Worm (Caenorhabditis elegans) whole organism, L2 larva: ENCODE measurements around the gene ZK822.9.

Experiments
- C34F6.9 ChIP-seq: fragments of 150-350 bp; optimal IDR thresholded peaks from 2 replicates; lab custom pipeline; 2014; ENCODE audit warnings: missing biosample characterization, missing genetic modification characterization
- F13H6.1 ChIP-seq: sonication (generic microtip); optimal IDR thresholded peaks from 2 replicates; lab custom pipeline; 2016; ENCODE audit warnings: missing genetic modification characterization, missing compliant biosample characterization
- R02D3.7 ChIP-seq: fragments of 150-350 bp; optimal IDR thresholded peaks from 2 replicates; lab custom pipeline; 2014; ENCODE audit warnings: missing biosample characterization, missing genetic modification characterization
- ZK546.5 ChIP-seq: sonication (generic microtip); optimal IDR thresholded peaks from 2 replicates; lab custom pipeline; 2017; ENCODE audit warnings: missing biosample characterization, missing genetic modification characterization
- alr-1 ChIP-seq: fragments of 150-350 bp; optimal IDR thresholded peaks from 2 replicates; lab custom pipeline; 2014; ENCODE audit warnings: missing biosample characterization, missing genetic modification characterization
- aly-2 ChIP-seq: fragments of 150-350 bp; optimal IDR thresholded peaks from 2 replicates; lab custom pipeline; 2014; ENCODE audit warnings: missing biosample characterization, missing genetic modification characterization
- ama-1 ChIP-seq: fragments of 150-350 bp; optimal IDR thresholded peaks from 2 replicates; lab custom pipeline; 2018; ENCODE audit warnings: inconsistent platforms
- blmp-1 ChIP-seq: sonication (generic microtip); optimal IDR thresholded peaks from 2 replicates; lab custom pipeline; 2017; ENCODE audit warnings: missing genetic modification characterization, mild to moderate bottlenecking, missing compliant biosample characterization, antibody characterized with exemption, moderate library complexity; ENCODE audit not compliant: insufficient read depth
- ceh-16 ChIP-seq: fragments of 150-350 bp; optimal IDR thresholded peaks from 2 replicates; lab custom pipeline; 2014; ENCODE audit warnings: missing biosample characterization, missing genetic modification characterization
- crh-2 ChIP-seq: sonication (generic microtip); optimal IDR thresholded peaks from 2 replicates; lab custom pipeline; 2017; ENCODE audit warnings: missing biosample characterization, missing genetic modification characterization
- egl-27 ChIP-seq: sonication (generic microtip); optimal IDR thresholded peaks from 3 replicates; lab custom pipeline; 2017; ENCODE audit warnings: missing biosample characterization, missing genetic modification reagents, missing genetic modification characterization
- elt-1 ChIP-seq: fragments of 150-350 bp; optimal IDR thresholded peaks from 2 replicates; lab custom pipeline; 2014; ENCODE audit warnings: missing biosample characterization, missing genetic modification characterization
- elt-3 ChIP-seq: sonication (generic microtip); optimal IDR thresholded peaks from 2 replicates; lab custom pipeline; 2017; ENCODE audit warnings: missing biosample characterization, missing genetic modification characterization
- fos-1 ChIP-seq: fragments of 150-350 bp; optimal IDR thresholded peaks from 2 replicates; lab custom pipeline; 2014; ENCODE audit warnings: missing biosample characterization, missing genetic modification characterization
- gmeb-1 ChIP-seq: fragments of 150-350 bp; optimal IDR thresholded peaks from 2 replicates; lab custom pipeline; 2014; ENCODE audit warnings: missing biosample characterization, missing genetic modification characterization
- lin-11 ChIP-seq: fragments of 150-350 bp; sonication (generic microtip); optimal IDR thresholded peaks from 2 replicates; lab custom pipeline; 2014; ENCODE audit warnings: missing biosample characterization, missing genetic modification characterization, inconsistent platforms, mixed read lengths
- lin-13 ChIP-seq: fragments of 150-350 bp; optimal IDR thresholded peaks from 2 replicates; lab custom pipeline; 2014; ENCODE audit warnings: missing biosample characterization, missing genetic modification reagents, missing genetic modification characterization
- lin-39 ChIP-seq: fragments of 150-350 bp; optimal IDR thresholded peaks from 2 replicates; lab custom pipeline; 2014; ENCODE audit warnings: missing biosample characterization, missing genetic modification reagents, missing genetic modification characterization
- lsy-2 ChIP-seq, 2 experiments: fragments of 150-350 bp in 1 of 2; sonication (generic microtip) in 1 of 2; optimal IDR thresholded peaks; 2 replicates each; lab custom pipeline; 2014 to 2017; ENCODE audit warnings: missing biosample characterization in 2 of 2, missing genetic modification characterization in 2 of 2
- mab-5 ChIP-seq: fragments of 150-350 bp; optimal IDR thresholded peaks from 2 replicates; lab custom pipeline; 2014; ENCODE audit warnings: missing biosample characterization, missing genetic modification characterization
- mbf-1 ChIP-seq: sonication (generic microtip); optimal IDR thresholded peaks from 2 replicates; lab custom pipeline; 2017; ENCODE audit warnings: missing biosample characterization, missing genetic modification characterization
- mdl-1 ChIP-seq, 2 experiments: fragments of 150-350 bp in 1 of 2; sonication (generic microtip) in 1 of 2; optimal IDR thresholded peaks; 2 replicates each; lab custom pipeline; 2017; ENCODE audit warnings: missing biosample characterization in 2 of 2, missing genetic modification characterization in 2 of 2
- nhr-10 ChIP-seq: sonication (generic microtip); optimal IDR thresholded peaks from 2 replicates; lab custom pipeline; 2017; ENCODE audit warnings: missing biosample characterization, missing genetic modification characterization
- nhr-11 ChIP-seq: fragments of 150-350 bp; optimal IDR thresholded peaks from 2 replicates; lab custom pipeline; 2014; ENCODE audit warnings: missing biosample characterization, missing genetic modification characterization
- nhr-12 ChIP-seq: fragments of 150-350 bp; optimal IDR thresholded peaks from 2 replicates; lab custom pipeline; 2014; ENCODE audit warnings: missing biosample characterization, missing genetic modification characterization
- nhr-129 ChIP-seq: fragments of 150-350 bp; optimal IDR thresholded peaks from 2 replicates; lab custom pipeline; 2014; ENCODE audit warnings: missing biosample characterization, missing genetic modification characterization
- nhr-21 ChIP-seq: fragments of 150-350 bp; optimal IDR thresholded peaks from 2 replicates; lab custom pipeline; 2014; ENCODE audit warnings: missing biosample characterization, missing genetic modification characterization
- nhr-23 ChIP-seq: fragments of 150-350 bp; optimal IDR thresholded peaks from 2 replicates; lab custom pipeline; 2014; ENCODE audit warnings: missing biosample characterization, missing genetic modification reagents, missing genetic modification characterization
- nhr-237 ChIP-seq: fragments of 150-350 bp; optimal IDR thresholded peaks from 2 replicates; lab custom pipeline; 2014; ENCODE audit warnings: missing biosample characterization, missing genetic modification characterization
- nhr-25 ChIP-seq: fragments of 150-350 bp; sonication (generic microtip); optimal IDR thresholded peaks from 3 replicates; lab custom pipeline; 2014; ENCODE audit warnings: missing biosample characterization, missing genetic modification characterization
- nhr-6 ChIP-seq: fragments of 150-350 bp; optimal IDR thresholded peaks from 2 replicates; lab custom pipeline; 2014; ENCODE audit warnings: missing biosample characterization, missing genetic modification characterization
- nhr-77 ChIP-seq: fragments of 150-350 bp; optimal IDR thresholded peaks from 2 replicates; lab custom pipeline; 2014; ENCODE audit warnings: missing biosample characterization, missing genetic modification characterization
- peb-1 ChIP-seq: fragments of 150-350 bp; optimal IDR thresholded peaks from 2 replicates; lab custom pipeline; 2014; ENCODE audit warnings: missing biosample characterization, missing genetic modification characterization
- sem-4 ChIP-seq: fragments of 150-350 bp; optimal IDR thresholded peaks from 2 replicates; lab custom pipeline; 2014; ENCODE audit warnings: missing biosample characterization, missing genetic modification reagents, missing genetic modification characterization
- skn-1 ChIP-seq: sonication (generic microtip); optimal IDR thresholded peaks from 2 replicates; lab custom pipeline; 2017; ENCODE audit warnings: missing biosample characterization, missing genetic modification characterization
- sma-3 ChIP-seq: sonication (generic microtip); optimal IDR thresholded peaks from 2 replicates; lab custom pipeline; 2016; ENCODE audit warnings: missing genetic modification reagents, missing genetic modification characterization, missing compliant biosample characterization
- sma-9 ChIP-seq, 2 experiments: fragments of 150-350 bp in 1 of 2; sonication (generic microtip) in 1 of 2; optimal IDR thresholded peaks; 2 replicates each; lab custom pipeline; 2014 to 2016; ENCODE audit warnings: missing genetic modification characterization in 2 of 2, mild to moderate bottlenecking in 1 of 2, missing biosample characterization in 1 of 2, missing compliant biosample characterization in 1 of 2, missing genetic modification reagents in 1 of 2, moderate library complexity in 1 of 2
- snpc-4 ChIP-seq: fragments of 150-350 bp; optimal IDR thresholded peaks from 2 replicates; lab custom pipeline; 2014; ENCODE audit warnings: missing biosample characterization, missing genetic modification characterization
- unc-39 ChIP-seq: fragments of 150-350 bp; optimal IDR thresholded peaks from 2 replicates; lab custom pipeline; 2014; ENCODE audit warnings: missing biosample characterization, missing genetic modification characterization
- unc-55 ChIP-seq: fragments of 150-350 bp; sonication (generic microtip); optimal IDR thresholded peaks from 3 replicates; lab custom pipeline; 2014; ENCODE audit warnings: missing biosample characterization, missing genetic modification reagents, missing genetic modification characterization
- unc-62 ChIP-seq: fragments of 150-350 bp; optimal IDR thresholded peaks from 2 replicates; lab custom pipeline; 2014; ENCODE audit warnings: missing biosample characterization, missing genetic modification reagents, missing genetic modification characterization
- zag-1 ChIP-seq: fragments of 150-350 bp; optimal IDR thresholded peaks from 2 replicates; lab custom pipeline; 2014; ENCODE audit warnings: missing biosample characterization, missing genetic modification characterization
- ztf-1 ChIP-seq: fragments of 200-800 bp; sonication (Bioruptor generic); conservative IDR thresholded peaks from 2 replicates; pipeline ENCODE4 v1.3.6; 2022; ENCODE audit warnings: missing genetic modification characterization, missing compliant biosample characterization
- ztf-11 ChIP-seq: sonication (generic microtip); optimal IDR thresholded peaks from 2 replicates; lab custom pipeline; 2017; ENCODE audit warnings: missing biosample characterization, missing genetic modification characterization
- ztf-4 ChIP-seq: fragments of 150-350 bp; optimal IDR thresholded peaks from 2 replicates; lab custom pipeline; 2014; ENCODE audit warnings: missing biosample characterization, missing genetic modification characterization

ZK822.9 gene

DNA sequence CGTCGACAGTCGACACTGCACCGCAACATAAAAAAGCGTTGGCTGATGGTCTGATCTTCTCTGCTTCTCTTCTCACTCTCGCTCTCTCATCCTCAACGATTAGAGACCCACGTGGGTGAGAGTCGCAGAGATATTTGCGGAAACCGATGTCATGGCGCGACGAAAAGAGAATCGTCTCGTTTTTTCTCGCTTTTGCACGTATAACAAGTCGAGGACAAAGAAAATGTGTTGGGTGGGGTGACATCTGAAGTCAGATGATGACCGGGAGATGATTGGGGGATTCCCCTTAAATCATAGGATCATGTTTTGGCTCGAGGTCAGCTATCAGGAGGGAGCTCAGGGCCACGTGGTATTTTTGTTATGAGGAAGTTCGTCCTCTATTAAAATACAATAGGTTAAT is 40.6 kb downstream of the ZK822.9 start (continued):
- TF ChIP-seq nhr-23 (tag; lab: Kevin White, UChicago), result no peak
- TF ChIP-seq skn-1, result no peak
- TF ChIP-seq, all 48 proteins: peak for 23

DNA sequence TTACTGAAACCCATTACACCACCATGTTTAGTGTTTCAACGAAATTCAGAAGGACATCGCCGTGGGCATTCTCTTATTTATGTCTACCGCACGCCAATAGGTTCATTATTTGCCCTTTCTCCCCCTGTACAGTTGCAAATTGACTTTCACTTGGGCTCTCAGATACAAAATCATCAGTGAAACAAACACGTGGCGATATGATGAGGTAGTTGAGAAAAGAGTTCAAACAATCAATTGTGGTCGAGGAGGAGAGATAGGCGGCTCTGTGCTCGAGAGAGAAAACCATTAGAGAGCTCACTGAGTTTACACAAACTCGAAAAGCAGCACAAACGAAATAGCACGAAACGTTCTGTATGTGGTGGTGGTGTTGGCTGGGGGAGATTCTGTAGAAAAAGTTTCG is 41.3 kb downstream of the ZK822.9 start:
- peak; percentile 30 for TF ChIP-seq crh-2 (tag; lab: Kevin White, UChicago)
- peak; percentile 45 for TF ChIP-seq sma-9 (GFP tag; optimal IDR thresholded peaks at IDR 0.05; lab: Kevin White, UChicago)
- no peak for TF ChIP-seq sma-9 (tag; optimal IDR thresholded peaks at IDR 0.05; lab: Kevin White, UChicago)
- peak in 1 of 2 experiments; percentile 57 for TF ChIP-seq mdl-1 (tag; optimal IDR thresholded peaks at IDR 0.05; lab: Kevin White, UChicago)
- TF ChIP-seq ZK546.5, result no peak
- peak; percentile 24 for TF ChIP-seq C34F6.9 (tag; lab: Kevin White, UChicago)
- no peak for TF ChIP-seq ceh-16 (tag; lab: Kevin White, UChicago)
- peak; percentile 17 for TF ChIP-seq nhr-6 (tag; lab: Kevin White, UChicago)
- TF ChIP-seq F13H6.1 (tag; lab: Kevin White, UChicago), result peak; percentile 45
- no peak for TF ChIP-seq skn-1
- TF ChIP-seq nhr-129 (tag; lab: Kevin White, UChicago), result peak; percentile 69

DNA sequence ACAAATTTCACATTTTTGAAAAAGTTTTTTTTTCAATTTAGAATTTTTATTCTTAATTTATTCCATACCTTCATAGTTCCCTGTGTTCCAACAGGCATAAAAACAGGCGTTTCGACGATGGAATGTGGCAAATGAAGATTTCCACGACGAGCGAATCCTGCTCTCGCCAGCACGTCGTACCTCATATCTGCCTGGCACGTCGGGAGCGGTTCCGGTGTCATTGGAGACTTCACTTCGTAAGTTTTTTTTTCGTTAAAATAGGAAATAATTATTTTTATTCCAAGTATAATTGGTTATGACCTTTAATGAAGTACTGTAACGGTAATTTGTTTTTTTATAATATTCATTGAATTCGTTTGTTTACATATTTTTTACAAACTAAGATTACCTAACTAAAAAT is 43.8 kb downstream of the ZK822.9 start, which contains the start of gene tgt-1:
Gene tgt-1 (minus strand): TSS at position 232 of the 400 bp plus-strand sequence.
- TF ChIP-seq nhr-25, result peak; percentile 9
- no peak for TF ChIP-seq peb-1 (tag; lab: Kevin White, UChicago)

ce11 chrIV:11961485-11962255 is 45.9 kb downstream of the ZK822.9 start, which contains the start of gene ZK829.7:
Gene ZK829.7 (minus strand): TSS chrIV:11961535.
- no peak for TF ChIP-seq lin-39 (tag; lab: Kevin White, UChicago)
- peak; percentile 77 to 89 for TF ChIP-seq lsy-2 (tag; optimal IDR thresholded peaks at IDR 0.05; lab: Kevin White, UChicago)
- TF ChIP-seq mab-5, result peak; percentile 30
- no peak for TF ChIP-seq mbf-1 (tag; lab: Kevin White, UChicago)
- peak; percentile 48 for TF ChIP-seq ZK546.5
- peak; percentile 74 for TF ChIP-seq nhr-25
- no peak for TF ChIP-seq lin-11 (tag; lab: Kevin White, UChicago)
- TF ChIP-seq ztf-4 (tag; lab: Kevin White, UChicago), result no peak
- no peak for TF ChIP-seq unc-39 (tag; lab: Kevin White, UChicago)
- TF ChIP-seq F13H6.1 (tag; lab: Kevin White, UChicago), result peak; percentile 68
- peak; percentile 93 for TF ChIP-seq sma-9 (GFP tag; optimal IDR thresholded peaks at IDR 0.05; lab: Kevin White, UChicago)
- no peak for TF ChIP-seq sma-9 (tag; optimal IDR thresholded peaks at IDR 0.05; lab: Kevin White, UChicago)
- TF ChIP-seq egl-27 (tag; lab: Kevin White, UChicago), result peak; percentile 47
- no peak for TF ChIP-seq zag-1
- TF ChIP-seq fos-1 (tag; lab: Kevin White, UChicago), result peak; percentile 15
- no peak for TF ChIP-seq ama-1
- no peak for TF ChIP-seq elt-3 (tag; lab: Kevin White, UChicago)
- TF ChIP-seq unc-55 (GFP tag; lab: Kevin White, UChicago), result peak; percentile 39
- TF ChIP-seq nhr-12, result no peak
- TF ChIP-seq R02D3.7 (tag; lab: Kevin White, UChicago), result peak; percentile 5
- peak; percentile 51 for TF ChIP-seq nhr-129 (tag; lab: Kevin White, UChicago)
- TF ChIP-seq nhr-21, result peak; percentile 52
- peak; percentile 65 for TF ChIP-seq nhr-237 (tag; lab: Kevin White, UChicago)
- TF ChIP-seq lin-13 (GFP tag; lab: Kevin White, UChicago), result peak; percentile 81
- no peak for TF ChIP-seq elt-1 (tag; lab: Kevin White, UChicago)
- TF ChIP-seq nhr-10 (tag; lab: Kevin White, UChicago), result no peak
- TF ChIP-seq skn-1, result no peak
- peak; percentile 34 for TF ChIP-seq snpc-4
- no peak for TF ChIP-seq peb-1 (tag; lab: Kevin White, UChicago)
- peak; percentile 75 for TF ChIP-seq nhr-6 (tag; lab: Kevin White, UChicago)
- TF ChIP-seq alr-1 (tag; lab: Kevin White, UChicago), result no peak
- TF ChIP-seq crh-2 (tag; lab: Kevin White, UChicago), result peak; percentile 85
- TF ChIP-seq C34F6.9 (tag; lab: Kevin White, UChicago), result peak; percentile 73
- peak; percentile 13 for TF ChIP-seq blmp-1
- peak; percentile 60 for TF ChIP-seq sem-4
- TF ChIP-seq nhr-77 (tag; lab: Kevin White, UChicago), result peak; percentile 20
- TF ChIP-seq nhr-11 (tag; lab: Kevin White, UChicago), result no peak
- TF ChIP-seq sma-3 (GFP tag; lab: Kevin White, UChicago), result peak; percentile 82
- TF ChIP-seq unc-62 (GFP tag; lab: Kevin White, UChicago), result no peak
- TF ChIP-seq ztf-11 (tag; lab: Kevin White, UChicago), result no peak
- TF ChIP-seq aly-2 (tag; lab: Kevin White, UChicago), result no peak
- TF ChIP-seq ztf-1 (GFP tag; lab: Robert Waterston, UW), result no peak
- TF ChIP-seq gmeb-1, result peak; percentile 98
- TF ChIP-seq nhr-23 (tag; lab: Kevin White, UChicago), result no peak
